Worm (Caenorhabditis elegans) whole organism, mixed stage, embryonic: ENCODE measurements around the gene K07E1.1.

Experiments
- ceh-39 ChIP-seq: fragments of 150-350 bp; optimal IDR thresholded peaks from 2 replicates; lab custom pipeline; 2014; ENCODE audit warnings: missing biosample characterization, missing genetic modification characterization
- nhr-12 ChIP-seq: fragments of 150-350 bp; optimal IDR thresholded peaks from 2 replicates; lab custom pipeline; 2014; ENCODE audit warnings: missing biosample characterization, missing genetic modification characterization
- nhr-28 ChIP-seq: fragments of 150-350 bp; optimal IDR thresholded peaks from 2 replicates; lab custom pipeline; 2014; ENCODE audit warnings: missing biosample characterization, missing genetic modification characterization
- pha-4 ChIP-seq: fragments of 150-350 bp; optimal IDR thresholded peaks from 2 replicates; lab custom pipeline; 2018; ENCODE audit warnings: missing biosample characterization, missing genetic modification reagents, missing genetic modification characterization
- sem-2 ChIP-seq: fragments of 200-800 bp; sonication (Bioruptor generic); optimal IDR thresholded peaks from 2 replicates; lab custom pipeline; 2018; ENCODE audit warnings: mild to moderate bottlenecking, missing genetic modification characterization, missing compliant biosample characterization
- unc-39 ChIP-seq: fragments of 150-350 bp; optimal IDR thresholded peaks from 2 replicates; lab custom pipeline; 2014; ENCODE audit warnings: missing biosample characterization, missing genetic modification characterization

DNA sequence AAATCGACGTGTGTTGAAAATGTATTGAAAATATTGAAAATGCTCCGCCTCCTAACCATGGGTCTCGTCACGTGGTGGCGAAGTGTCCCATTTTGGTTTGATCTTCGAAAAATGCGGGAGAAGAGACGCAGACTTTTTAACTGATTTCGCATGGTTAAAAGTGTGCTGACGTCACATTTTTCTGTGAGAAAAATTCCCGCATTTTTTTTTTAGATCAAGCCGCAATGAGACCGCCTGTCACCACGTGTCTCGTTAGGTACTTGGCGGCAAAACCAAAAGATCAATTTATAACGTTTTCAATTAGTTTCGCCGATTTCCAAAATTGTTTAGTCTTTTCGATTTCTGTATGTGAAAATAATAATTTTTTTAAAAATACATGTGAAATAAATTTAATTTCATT, 25.7 kb upstream of the K07E1.1 start:
- TF ChIP-seq nhr-28 (tag; lab: Kevin White, UChicago), result no peak
- TF ChIP-seq pha-4 (tag; lab: Kevin White, UChicago), result no peak
- TF ChIP-seq ceh-39, result no peak
- TF ChIP-seq sem-2, result no peak
- no peak for TF ChIP-seq nhr-12 (tag; lab: Kevin White, UChicago)
- TF ChIP-seq unc-39 (tag; lab: Kevin White, UChicago), result no peak
